Fruit fly (Drosophila melanogaster) whole organism, embryonic: ENCODE measurements around the gene Sec3.

Experiments
- Antp ChIP-seq: fragments of 200-800 bp; sonication (Bioruptor generic); optimal IDR thresholded peaks from 3 replicates; lab custom pipeline; 2016; ENCODE audit warnings: missing biosample characterization, missing genetic modification characterization
- CG10654 ChIP-seq: fragments of 200-800 bp; sonication (Bioruptor generic); optimal IDR thresholded peaks from 2 replicates; lab custom pipeline; 2016; ENCODE audit warnings: missing biosample characterization, missing genetic modification characterization
- CG11398 ChIP-seq: fragments of 200-800 bp; sonication (Bioruptor generic); optimal IDR thresholded peaks from 2 replicates; lab custom pipeline; 2016; ENCODE audit warnings: missing biosample characterization, missing genetic modification characterization
- CG11560 ChIP-seq: fragments of 200-800 bp; sonication (Bioruptor generic); IDR thresholded peaks from 3 replicates; pipeline ENCODE4 v1.3.6; 2022; ENCODE audit warnings: missing biosample characterization, missing genetic modification characterization
- CG12659 ChIP-seq: fragments of 200-800 bp; sonication (Bioruptor generic); optimal IDR thresholded peaks from 3 replicates; lab custom pipeline; 2017; ENCODE audit warnings: mild to moderate bottlenecking, missing biosample characterization, missing genetic modification reagents, missing genetic modification characterization
- CG1647 ChIP-seq: fragments of 200-800 bp; sonication (Bioruptor generic); optimal IDR thresholded peaks from 3 replicates; lab custom pipeline; 2016; ENCODE audit warnings: missing biosample characterization, missing genetic modification characterization
- CG17186 ChIP-seq: fragments of 200-800 bp; sonication (Bioruptor generic); optimal IDR thresholded peaks from 3 replicates; lab custom pipeline; 2017; ENCODE audit warnings: missing biosample characterization, missing genetic modification reagents, missing genetic modification characterization
- CG17359 ChIP-seq: fragments of 200-800 bp; sonication (Bioruptor generic); optimal IDR thresholded peaks from 3 replicates; lab custom pipeline; 2018; ENCODE audit warnings: missing biosample characterization, mild to moderate bottlenecking, missing genetic modification characterization, moderate library complexity
- CG17385 ChIP-seq: fragments of 200-800 bp; sonication (Bioruptor generic); optimal IDR thresholded peaks from 3 replicates; lab custom pipeline; 2018; ENCODE audit warnings: missing biosample characterization, mild to moderate bottlenecking, missing genetic modification characterization
- CG17568 ChIP-seq: fragments of 200-800 bp; sonication (Bioruptor generic); optimal IDR thresholded peaks from 2 replicates; lab custom pipeline; 2018; ENCODE audit warnings: missing biosample characterization, mild to moderate bottlenecking, missing genetic modification characterization, moderate library complexity
- CG18262 ChIP-seq: fragments of 200-800 bp; optimal IDR thresholded peaks from 3 replicates; lab custom pipeline; 2019; ENCODE audit warnings: missing biosample characterization, mild to moderate bottlenecking, missing genetic modification characterization, moderate library complexity
- CG31441 ChIP-seq: fragments of 200-800 bp; sonication (Bioruptor generic); IDR thresholded peaks from 2 replicates; pipeline ENCODE4 v1.3.6; 2022; ENCODE audit warnings: missing biosample characterization, missing genetic modification characterization
- CG3163 ChIP-seq: fragments of 200-800 bp; sonication (Bioruptor generic); optimal IDR thresholded peaks from 3 replicates; lab custom pipeline; 2016; ENCODE audit warnings: missing biosample characterization, missing genetic modification characterization
- CG32532 ChIP-seq: fragments of 200-800 bp; sonication (Bioruptor generic); IDR thresholded peaks from 2 replicates; pipeline ENCODE4 v1.3.6; 2022; ENCODE audit warnings: missing biosample characterization, missing genetic modification characterization
- CG4282 ChIP-seq: fragments of 200-800 bp; sonication (Bioruptor generic); optimal IDR thresholded peaks from 2 replicates; lab custom pipeline; 2016; ENCODE audit warnings: missing biosample characterization, missing genetic modification characterization
- CG4820 ChIP-seq: fragments of 200-800 bp; sonication (Bioruptor generic); optimal IDR thresholded peaks from 3 replicates; lab custom pipeline; 2016; ENCODE audit warnings: missing biosample characterization, missing genetic modification characterization
- CG8359 ChIP-seq: fragments of 200-800 bp; sonication (Bioruptor generic); optimal IDR thresholded peaks from 2 replicates; lab custom pipeline; 2017; ENCODE audit warnings: missing biosample characterization, mild to moderate bottlenecking, missing genetic modification characterization, borderline replicate concordance
- CG9609 ChIP-seq: fragments of 200-800 bp; sonication (Bioruptor generic); optimal IDR thresholded peaks from 3 replicates; lab custom pipeline; 2016; ENCODE audit warnings: missing biosample characterization, missing genetic modification characterization
- CG9727 ChIP-seq: fragments of 200-800 bp; sonication (Bioruptor generic); optimal IDR thresholded peaks from 3 replicates; lab custom pipeline; 2017; ENCODE audit warnings: missing biosample characterization, mild to moderate bottlenecking, missing genetic modification characterization
- CHES-1-like ChIP-seq: fragments of 200-800 bp; sonication (Bioruptor generic); optimal IDR thresholded peaks from 2 replicates; lab custom pipeline; 2016; ENCODE audit warnings: missing biosample characterization, missing genetic modification characterization
- Camta ChIP-seq: fragments of 200-800 bp; sonication (Bioruptor generic); optimal IDR thresholded peaks from 2 replicates; lab custom pipeline; 2016; ENCODE audit warnings: missing biosample characterization, missing genetic modification characterization
- D ChIP-seq, 2 experiments: fragments of 200-800 bp in 1 of 2; fragments of >200 bp in 1 of 2; sonication (Bioruptor generic) in 1 of 2; optimal IDR thresholded peaks; 2 replicates in 1 of 2; 3 replicates in 1 of 2; lab custom pipeline; 2017; ENCODE audit warnings: mild to moderate bottlenecking in 1 of 2, missing biosample characterization in 1 of 2, missing genetic modification characterization in 1 of 2, missing genetic modification reagents in 1 of 2
- Drgx ChIP-seq: fragments of 200-800 bp; sonication (Bioruptor generic); IDR thresholded peaks from 2 replicates; pipeline ENCODE4 v1.3.6; 2022; ENCODE audit warnings: missing biosample characterization, missing genetic modification characterization
- HHEX ChIP-seq: fragments of 200-800 bp; sonication (Bioruptor generic); optimal IDR thresholded peaks from 3 replicates; lab custom pipeline; 2017; ENCODE audit warnings: missing biosample characterization, mild to moderate bottlenecking, missing genetic modification characterization, missing genetic modification reagents
- HLH3B ChIP-seq: fragments of 200-800 bp; sonication (Bioruptor generic); IDR thresholded peaks from 2 replicates; pipeline ENCODE4 v1.3.6; 2022; ENCODE audit warnings: missing biosample characterization, missing genetic modification characterization
- Hmx ChIP-seq: fragments of 200-800 bp; sonication (Bioruptor generic); optimal IDR thresholded peaks from 2 replicates; lab custom pipeline; 2016; ENCODE audit warnings: missing biosample characterization, missing genetic modification characterization
- Hr3 ChIP-seq: fragments of 200-800 bp; sonication (Bioruptor generic); optimal IDR thresholded peaks from 3 replicates; lab custom pipeline; 2016; ENCODE audit warnings: missing biosample characterization, missing genetic modification characterization
- Hr78 ChIP-seq, 2 experiments: fragments of 200-800 bp in 1 of 2; fragments of >200 bp in 1 of 2; sonication (Bioruptor generic) in 1 of 2; optimal IDR thresholded peaks; 2 replicates each; lab custom pipeline; 2017 to 2019; ENCODE audit warnings: missing biosample characterization in 2 of 2, missing genetic modification characterization in 2 of 2, mild to moderate bottlenecking in 1 of 2, moderate library complexity in 1 of 2
- Hsf ChIP-seq: fragments of 200-800 bp; sonication (Bioruptor generic); optimal IDR thresholded peaks from 3 replicates; lab custom pipeline; 2016; ENCODE audit warnings: missing biosample characterization, missing genetic modification characterization
- Rx ChIP-seq: fragments of 200-800 bp; sonication (Bioruptor generic); IDR thresholded peaks from 2 replicates; pipeline ENCODE4 v1.3.6; 2022; ENCODE audit warnings: missing biosample characterization, missing genetic modification characterization
- Six4 ChIP-seq: fragments of 200-800 bp; sonication (Bioruptor generic); optimal IDR thresholded peaks from 2 replicates; lab custom pipeline; 2016; ENCODE audit warnings: missing biosample characterization, missing genetic modification characterization
- al ChIP-seq: fragments of 200-800 bp; sonication (Bioruptor generic); IDR thresholded peaks from 2 replicates; pipeline ENCODE4 v1.3.6; 2022; ENCODE audit warnings: missing biosample characterization, missing genetic modification characterization
- bsh ChIP-seq, 2 experiments: fragments of 200-800 bp; sonication (Bioruptor generic); optimal IDR thresholded peaks; 2 replicates each; lab custom pipeline; 2017 to 2018; ENCODE audit warnings: mild to moderate bottlenecking in 2 of 2, missing biosample characterization in 2 of 2, missing genetic modification characterization in 2 of 2, moderate library complexity in 1 of 2
- cad ChIP-seq: fragments of >200 bp; optimal IDR thresholded peaks from 2 replicates; lab custom pipeline; 2017; ENCODE audit warnings: missing biosample characterization, missing genetic modification characterization
- corto ChIP-seq: fragments of 200-800 bp; sonication (Bioruptor generic); optimal IDR thresholded peaks from 2 replicates; lab custom pipeline; 2016; ENCODE audit warnings: missing biosample characterization, mild to moderate bottlenecking, missing genetic modification characterization, moderate library complexity
- crp ChIP-seq, 2 experiments: fragments of 200-800 bp; sonication (Bioruptor generic); optimal IDR thresholded peaks; 2 replicates in 1 of 2; 3 replicates in 1 of 2; lab custom pipeline; 2017; ENCODE audit warnings: missing biosample characterization in 2 of 2, missing genetic modification characterization in 2 of 2, mild to moderate bottlenecking in 1 of 2, moderate library complexity in 1 of 2
- danr ChIP-seq: fragments of 200-800 bp; sonication (Bioruptor generic); IDR thresholded peaks from 2 replicates; pipeline ENCODE4 v1.3.6; 2022; ENCODE audit warnings: missing biosample characterization, missing genetic modification characterization
- dmrt99B ChIP-seq: fragments of 200-800 bp; sonication (Bioruptor generic); optimal IDR thresholded peaks from 2 replicates; lab custom pipeline; 2018; ENCODE audit warnings: missing biosample characterization, mild to moderate bottlenecking, missing genetic modification characterization, moderate library complexity
- emc ChIP-seq: fragments of 200-800 bp; sonication (Bioruptor generic); optimal IDR thresholded peaks from 2 replicates; lab custom pipeline; 2016; ENCODE audit warnings: missing biosample characterization, missing genetic modification characterization
- fd96Cb ChIP-seq: fragments of 200-800 bp; sonication (Bioruptor generic); optimal IDR thresholded peaks from 2 replicates; lab custom pipeline; 2018; ENCODE audit warnings: missing biosample characterization, mild to moderate bottlenecking, missing genetic modification characterization, moderate library complexity
- insv ChIP-seq, 2 experiments: fragments of 200-800 bp; sonication (Bioruptor generic); optimal IDR thresholded peaks; 3 replicates each; lab custom pipeline; 2016 to 2018; ENCODE audit warnings: missing biosample characterization in 2 of 2, missing genetic modification characterization in 2 of 2
- ken ChIP-seq: fragments of 200-800 bp; sonication (Bioruptor generic); IDR thresholded peaks from 3 replicates; pipeline ENCODE4 v1.3.6; 2022; ENCODE audit warnings: missing biosample characterization, missing genetic modification characterization
- lab ChIP-seq: fragments of 200-800 bp; sonication (Bioruptor generic); optimal IDR thresholded peaks from 3 replicates; lab custom pipeline; 2017; ENCODE audit warnings: missing biosample characterization, missing genetic modification characterization, mild to moderate bottlenecking, moderate library complexity, missing genetic modification reagents
- schlank ChIP-seq: fragments of 200-800 bp; sonication (Bioruptor generic); optimal IDR thresholded peaks from 2 replicates; lab custom pipeline; 2018; ENCODE audit warnings: missing biosample characterization, mild to moderate bottlenecking, missing genetic modification characterization
- sd ChIP-seq: fragments of 200-800 bp; sonication (Bioruptor generic); optimal IDR thresholded peaks from 3 replicates; lab custom pipeline; 2018; ENCODE audit warnings: missing biosample characterization, mild to moderate bottlenecking, missing genetic modification characterization, moderate library complexity
- sens ChIP-seq: fragments of 200-800 bp; sonication (Bioruptor generic); peaks from one replicate; lab custom pipeline; 2016; ENCODE audit warnings: missing biosample characterization, missing genetic modification characterization
- sim ChIP-seq: fragments of 200-800 bp; sonication (Bioruptor generic); IDR thresholded peaks from 2 replicates; pipeline ENCODE4 v1.3.6; 2022; ENCODE audit warnings: missing biosample characterization, missing genetic modification characterization
- tin ChIP-seq: fragments of 200-800 bp; sonication (Bioruptor generic); optimal IDR thresholded peaks from 3 replicates; lab custom pipeline; 2016; ENCODE audit warnings: missing biosample characterization, missing genetic modification characterization
- trh ChIP-seq: fragments of 200-800 bp; sonication (Bioruptor generic); optimal IDR thresholded peaks from 2 replicates; lab custom pipeline; 2016; ENCODE audit warnings: missing biosample characterization, missing genetic modification characterization
- vnd ChIP-seq: fragments of 200-800 bp; sonication (Bioruptor generic); IDR thresholded peaks from 3 replicates; pipeline ENCODE4 v1.3.6; 2022; ENCODE audit warnings: missing biosample characterization, missing genetic modification characterization; ENCODE audit not compliant: partially characterized antibody
- wdn ChIP-seq: fragments of 200-800 bp; sonication (Bioruptor generic); IDR thresholded peaks from 2 replicates; pipeline ENCODE4 v1.3.6; 2022; ENCODE audit warnings: missing biosample characterization, missing genetic modification characterization

The Sec3 gene

DNA sequence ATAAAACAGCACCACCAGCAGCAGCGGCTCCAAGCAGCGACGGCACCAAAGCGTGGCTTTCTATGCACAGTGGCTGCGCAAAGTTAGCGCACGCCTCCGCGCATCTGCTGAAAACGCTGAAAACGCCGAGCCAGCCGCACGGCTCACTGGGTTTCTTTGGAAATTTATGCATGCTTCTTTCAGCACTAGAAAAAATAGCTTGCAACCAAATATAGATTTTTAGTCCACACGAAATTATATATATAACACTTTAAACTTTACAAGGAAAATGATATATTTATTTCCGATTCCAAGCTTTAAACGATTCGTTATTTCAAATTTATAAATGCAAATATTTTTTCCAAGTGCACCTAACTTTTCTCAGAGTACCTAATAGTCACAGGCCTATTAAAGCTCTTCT, 20.4 kb downstream of the Sec3 start (continued):
- TF ChIP-seq CG8359 (no peak), CG4282 (no peak), fd96Cb (tag; lab: Kevin White, UChicago) (peak; percentile 63), danr (GFP tag; lab: Robert Waterston, UW) (no peak), CG17186 (GFP tag; lab: Kevin White, UChicago) (no peak), CG10654 (GFP tag; lab: Kevin White, UChicago) (peak; percentile 6), Camta (GFP tag; lab: Kevin White, UChicago) (peak; percentile 10), cad (GFP tag; lab: Kevin White, UChicago) (no peak), D (optimal IDR thresholded peaks at IDR 0.05; lab: Kevin White, UChicago) (no peak), D (GFP tag; optimal IDR thresholded peaks at IDR 0.05; lab: Kevin White, UChicago) (peak; percentile 46), Antp (GFP tag; lab: Kevin White, UChicago) (peak; percentile 20), CG4820 (GFP tag; lab: Kevin White, UChicago) (peak; percentile 33), sd (tag; lab: Kevin White, UChicago) (no peak), Rx (GFP tag; lab: Robert Waterston, UW) (no peak), CG11560 (tag; lab: Robert Waterston, UW) (no peak), schlank (tag; lab: Kevin White, UChicago) (no peak), vnd (no peak), Drgx (GFP tag; lab: Robert Waterston, UW) (peak; percentile 11; the same call in 1 of the 2 replicates), lab (GFP tag; lab: Kevin White, UChicago) (peak; percentile 42), CG17568 (no peak), tin (GFP tag; lab: Kevin White, UChicago) (peak; percentile 18), bsh (GFP tag; optimal IDR thresholded peaks at IDR 0.05; lab: Kevin White, UChicago) (peak in 1 of 2 experiments; percentile 81), insv (GFP tag; optimal IDR thresholded peaks at IDR 0.05; lab: Kevin White, UChicago) (no peak), HHEX (GFP tag; lab: Kevin White, UChicago) (peak; percentile 28), HLH3B (GFP tag; lab: Robert Waterston, UW) (peak; percentile 51), CG9609 (GFP tag; lab: Kevin White, UChicago) (no peak), al (GFP tag; lab: Robert Waterston, UW) (peak; percentile 23; the same call in 1 of the 2 replicates), sens (GFP tag; lab: Kevin White, UChicago) (peak; percentile 76), Hmx (GFP tag; lab: Kevin White, UChicago) (no peak), Hsf (GFP tag; lab: Kevin White, UChicago) (peak; percentile 27), wdn (GFP tag; lab: Robert Waterston, UW) (no peak), sim (no peak), CG3163 (GFP tag; lab: Kevin White, UChicago) (no peak), CG31441 (GFP tag; lab: Robert Waterston, UW) (no peak), CG18262 (tag; lab: Kevin White, UChicago) (peak; percentile 41), emc (GFP tag; lab: Kevin White, UChicago) (no peak), CG17385 (peak; percentile 17), crp (GFP tag; optimal IDR thresholded peaks at IDR 0.05; lab: Kevin White, UChicago) (no peak), corto (GFP tag; lab: Kevin White, UChicago) (no peak), ken (no peak), trh (GFP tag; lab: Kevin White, UChicago) (no peak), Six4 (peak; percentile 21), CG12659 (GFP tag; lab: Kevin White, UChicago) (peak; percentile 20), CG9727 (GFP tag; lab: Kevin White, UChicago) (peak; percentile 35), Hr78 (GFP tag; optimal IDR thresholded peaks at IDR 0.05; lab: Kevin White, UChicago) (no peak), Hr3 (GFP tag; lab: Kevin White, UChicago) (peak; percentile 15), dmrt99B (tag; lab: Kevin White, UChicago) (peak; percentile 62), CG11398 (GFP tag; lab: Kevin White, UChicago) (no peak), CG1647 (GFP tag; lab: Kevin White, UChicago) (no peak), CG32532 (GFP tag; lab: Robert Waterston, UW) (0 out of 2 replicates have a peak, but pooled peaks have one; percentile 32), CHES-1-like (GFP tag; lab: Kevin White, UChicago) (no peak), CG17359 (peak; percentile 36)
